Comparison of ENCODE assay signal across 5 fruit fly cellular contexts in genomic region chrX:618583-618982, dm6.
TF ChIP-seq lines count a peak whose summit lies in the region.

No protein-coding gene starts in this region.

- TF ChIP-seq CTCF in whole organism, embryonic (GFP tag; optimal IDR thresholded peaks at IDR 0.05; lab: Kevin White, UChicago) = no peak

TF ChIP-seq in whole organism, adult, 20 proteins besides CTCF, POLR2A, EP300 and RAD21:
- TF ChIP-seq kay (GFP tag; lab: Kevin White, UChicago; ENCODE audit: borderline replicate concordance) (no peak), Mnt (GFP tag; optimal IDR thresholded peaks at IDR 0.05; lab: Kevin White, UChicago) (no peak), Crg-1 (GFP tag; optimal IDR thresholded peaks at IDR 0.05; lab: Kevin White, UChicago) (no peak), CG7045 (GFP tag; optimal IDR thresholded peaks at IDR 0.05; lab: Kevin White, UChicago) (no peak), bab1 (GFP tag; optimal IDR thresholded peaks at IDR 0.05; lab: Kevin White, UChicago) (peak; percentile 27), ovo (GFP tag; optimal IDR thresholded peaks at IDR 0.05; lab: Kevin White, UChicago) (peak; percentile 66), toe (GFP tag; optimal IDR thresholded peaks at IDR 0.05; lab: Kevin White, UChicago) (no peak), CG11617 (GFP tag; optimal IDR thresholded peaks at IDR 0.05; lab: Kevin White, UChicago) (no peak), CG33017 (tag; optimal IDR thresholded peaks at IDR 0.05; lab: Kevin White, UChicago) (no peak), CG12768 (GFP tag; optimal IDR thresholded peaks at IDR 0.05; lab: Kevin White, UChicago) (no peak), pad (GFP tag; optimal IDR thresholded peaks at IDR 0.05; lab: Kevin White, UChicago) (no peak)

TF ChIP-seq in whole organism, embryonic, 481 proteins besides CTCF, POLR2A, EP300 and RAD21 (continues in another document):
- TF ChIP-seq Jarid2 (GFP tag; optimal IDR thresholded peaks at IDR 0.05; lab: Kevin White, UChicago) (no peak), Aef1 (GFP tag; IDR thresholded peaks at IDR 0.05; lab: Robert Waterston, UW) (0 out of 3 replicates have a peak, but pooled peaks have one; percentile 11), sisA (GFP tag; IDR thresholded peaks at IDR 0.05; lab: Robert Waterston, UW) (peak; percentile 33; the same call in 1 of the 2 replicates), CG10959 (GFP tag; IDR thresholded peaks at IDR 0.05; lab: Robert Waterston, UW) (no peak), psq (GFP tag; optimal IDR thresholded peaks at IDR 0.05; lab: Kevin White, UChicago) (peak; percentile 18), sc (optimal IDR thresholded peaks at IDR 0.05; lab: Kevin White, UChicago) (no peak), sc (GFP tag; optimal IDR thresholded peaks at IDR 0.05; lab: Kevin White, UChicago) (no peak), CG1792 (GFP tag; optimal IDR thresholded peaks at IDR 0.05; lab: Kevin White, UChicago) (peak; percentile 1), crol (GFP tag; IDR thresholded peaks at IDR 0.05; lab: Robert Waterston, UW) (no peak), CG13624 (GFP tag; optimal IDR thresholded peaks at IDR 0.05; lab: Kevin White, UChicago) (no peak), crc (GFP tag; optimal IDR thresholded peaks at IDR 0.05; lab: Kevin White, UChicago) (no peak), HmgZ (tag; optimal IDR thresholded peaks at IDR 0.05; lab: Kevin White, UChicago) (no peak), H15 (GFP tag; IDR thresholded peaks at IDR 0.05; lab: Robert Waterston, UW) (no peak), fd64A (GFP tag; optimal IDR thresholded peaks at IDR 0.05; lab: Kevin White, UChicago) (no peak), zen2 (GFP tag; IDR thresholded peaks at IDR 0.05; lab: Robert Waterston, UW; ENCODE audit: partially characterized antibody) (no peak), CG5180 (GFP tag; optimal IDR thresholded peaks at IDR 0.05; lab: Kevin White, UChicago) (peak; percentile 3), grn (GFP tag; optimal IDR thresholded peaks at IDR 0.05; lab: Kevin White, UChicago) (no peak), CG17186 (GFP tag; optimal IDR thresholded peaks at IDR 0.05; lab: Kevin White, UChicago) (no peak), CG8290 (GFP tag; optimal IDR thresholded peaks at IDR 0.05; lab: Kevin White, UChicago) (no peak), CG8290 (tag; optimal IDR thresholded peaks at IDR 0.05; lab: Kevin White, UChicago) (peak in 1 of 2 experiments; percentile 27), CG17385 (GFP tag; optimal IDR thresholded peaks at IDR 0.05; lab: Kevin White, UChicago) (no peak)

TF ChIP-seq in whole organism, prepupa, 60 proteins besides CTCF, POLR2A, EP300 and RAD21 (continues in another document):
- TF ChIP-seq achi (GFP tag; optimal IDR thresholded peaks at IDR 0.05; lab: Kevin White, UChicago) (no peak), OdsH (GFP tag; optimal IDR thresholded peaks at IDR 0.05; lab: Kevin White, UChicago) (no peak), Met (GFP tag; optimal IDR thresholded peaks at IDR 0.05; lab: Kevin White, UChicago) (no peak), Smox (GFP tag; optimal IDR thresholded peaks at IDR 0.05; lab: Kevin White, UChicago) (no peak), vri (GFP tag; optimal IDR thresholded peaks at IDR 0.05; lab: Kevin White, UChicago) (no peak), CG6792 (GFP tag; optimal IDR thresholded peaks at IDR 0.05; lab: Kevin White, UChicago) (no peak), CG10631 (GFP tag; optimal IDR thresholded peaks at IDR 0.05; lab: Kevin White, UChicago) (no peak), CG8319 (GFP tag; optimal IDR thresholded peaks at IDR 0.05; lab: Kevin White, UChicago) (no peak), CG8119 (GFP tag; IDR thresholded peaks at IDR 0.05; lab: Robert Waterston, UW) (no peak), CG3032 (tag; optimal IDR thresholded peaks at IDR 0.05; lab: Kevin White, UChicago) (no peak), CG10669 (GFP tag; optimal IDR thresholded peaks at IDR 0.05; lab: Kevin White, UChicago) (no peak), CG6808 (GFP tag; optimal IDR thresholded peaks at IDR 0.05; lab: Kevin White, UChicago) (no peak), CG4318 (GFP tag; optimal IDR thresholded peaks at IDR 0.05; lab: Kevin White, UChicago) (no peak), Eip75B (GFP tag; optimal IDR thresholded peaks at IDR 0.05; lab: Kevin White, UChicago) (no peak), Eip93F (GFP tag; optimal IDR thresholded peaks at IDR 0.05; lab: Kevin White, UChicago) (no peak), Sox102F (GFP tag; optimal IDR thresholded peaks at IDR 0.05; lab: Kevin White, UChicago) (no peak), salr (GFP tag; optimal IDR thresholded peaks at IDR 0.05; lab: Kevin White, UChicago) (no peak), CG32006 (GFP tag; optimal IDR thresholded peaks at IDR 0.05; lab: Kevin White, UChicago) (peak; percentile 59), CG6854 (GFP tag; optimal IDR thresholded peaks at IDR 0.05; lab: Kevin White, UChicago) (no peak), lz (GFP tag; optimal IDR thresholded peaks at IDR 0.05; lab: Kevin White, UChicago) (peak; percentile 21), dsx (GFP tag; optimal IDR thresholded peaks at IDR 0.05; lab: Kevin White, UChicago; ENCODE audit: poor library complexity, severe bottlenecking) (no peak), CG1621 (tag; optimal IDR thresholded peaks at IDR 0.05; lab: Kevin White, UChicago) (no peak)

TF ChIP-seq in whole organism, pupa, 21 proteins besides CTCF, POLR2A, EP300 and RAD21:
- TF ChIP-seq CG12605 (GFP tag; IDR thresholded peaks at IDR 0.05; lab: Robert Waterston, UW) (no peak), Pif1B (GFP tag; optimal IDR thresholded peaks at IDR 0.05; lab: Kevin White, UChicago) (no peak), CG8159 (tag; optimal IDR thresholded peaks at IDR 0.05; lab: Kevin White, UChicago) (no peak), CG4496 (GFP tag; IDR thresholded peaks at IDR 0.05; lab: Robert Waterston, UW) (0 out of 3 replicates have a peak, but pooled peaks have one; percentile 32), CG8301 (tag; optimal IDR thresholded peaks at IDR 0.05; lab: Kevin White, UChicago) (peak; percentile 1), CG14655 (GFP tag; optimal IDR thresholded peaks at IDR 0.05; lab: Kevin White, UChicago) (no peak), fd96Ca (GFP tag; IDR thresholded peaks at IDR 0.05; lab: Robert Waterston, UW) (no peak), CG9948 (tag; optimal IDR thresholded peaks at IDR 0.05; lab: Kevin White, UChicago) (no peak), rn (GFP tag; IDR thresholded peaks at IDR 0.05; lab: Robert Waterston, UW) (no peak), gl (tag; optimal IDR thresholded peaks at IDR 0.05; lab: Kevin White, UChicago) (no peak), Snoo (tag; optimal IDR thresholded peaks at IDR 0.05; lab: Kevin White, UChicago) (no peak), CG13204 (GFP tag; optimal IDR thresholded peaks at IDR 0.05; lab: Kevin White, UChicago) (no peak), Ets98B (GFP tag; IDR thresholded peaks at IDR 0.05; lab: Robert Waterston, UW) (no peak)
TF ChIP-seq in whole organism, pupa: peak in this region for 2.

TF ChIP-seq in whole organism, wandering third instar larva, 38 proteins besides CTCF, POLR2A, EP300 and RAD21:
- TF ChIP-seq Dfd (GFP tag; optimal IDR thresholded peaks at IDR 0.05; lab: Kevin White, UChicago) (no peak), rgr (GFP tag; optimal IDR thresholded peaks at IDR 0.05; lab: Kevin White, UChicago) (no peak), Sp1 (GFP tag; optimal IDR thresholded peaks at IDR 0.05; lab: Kevin White, UChicago) (no peak), sv (GFP tag; optimal IDR thresholded peaks at IDR 0.05; lab: Kevin White, UChicago) (peak; percentile 38), Myc (optimal IDR thresholded peaks at IDR 0.05; lab: Kevin White, UChicago) (no peak), brk (GFP tag; optimal IDR thresholded peaks at IDR 0.05; lab: Kevin White, UChicago) (no peak), foxo (GFP tag; optimal IDR thresholded peaks at IDR 0.05; lab: Kevin White, UChicago) (peak in 1 of 2 experiments; percentile 1), CrebA (GFP tag; optimal IDR thresholded peaks at IDR 0.05; lab: Kevin White, UChicago; ENCODE audit: borderline replicate concordance) (no peak), br (GFP tag; optimal IDR thresholded peaks at IDR 0.05; lab: Kevin White, UChicago) (no peak), Abd-B (GFP tag; optimal IDR thresholded peaks at IDR 0.05; lab: Kevin White, UChicago) (no peak), Vsx2 (GFP tag; optimal IDR thresholded peaks at IDR 0.05; lab: Kevin White, UChicago; ENCODE audit: partially characterized antibody) (no peak)
